Worm (Caenorhabditis elegans) whole organism, mixed stage, embryonic: Measurements from ENCODE around the gene cpt-2.
"Not testable (repeated sequence)": the region's sequence is repeated elsewhere in the genome, so short reads cannot be mapped to it uniquely, and the experiment has no call there.

Experiments
- M03D4.4 ChIP-seq: sonication (generic microtip); optimal IDR thresholded peaks from 2 replicates; lab custom pipeline; 2017; ENCODE audit warnings: mild to moderate bottlenecking, missing genetic modification characterization, missing compliant biosample characterization
- bed-3 ChIP-seq: fragments of 200-800 bp; sonication (Bioruptor generic); optimal IDR thresholded peaks from 3 replicates; lab custom pipeline; 2018; ENCODE audit warnings: mild to moderate bottlenecking, missing genetic modification characterization, moderate library complexity, missing compliant biosample characterization
- blmp-1 ChIP-seq: fragments of 150-350 bp; optimal IDR thresholded peaks from 2 replicates; lab custom pipeline; 2014; ENCODE audit warnings: missing biosample characterization, missing genetic modification characterization
- ceh-39 ChIP-seq: fragments of 150-350 bp; optimal IDR thresholded peaks from 2 replicates; lab custom pipeline; 2014; ENCODE audit warnings: missing biosample characterization, missing genetic modification characterization
- ces-1 ChIP-seq: fragments of 150-350 bp; optimal IDR thresholded peaks from 2 replicates; lab custom pipeline; 2014; ENCODE audit warnings: missing biosample characterization, missing genetic modification reagents, missing genetic modification characterization
- cnd-1 ChIP-seq: fragments of 200-800 bp; sonication (Bioruptor generic); optimal IDR thresholded peaks from 2 replicates; lab custom pipeline; 2018; ENCODE audit warnings: mild to moderate bottlenecking, missing genetic modification characterization, missing compliant biosample characterization
- drap-1 ChIP-seq: fragments of 200-800 bp; sonication (Bioruptor generic); optimal IDR thresholded peaks from 3 replicates; lab custom pipeline; 2018; ENCODE audit warnings: mild to moderate bottlenecking, missing genetic modification characterization, missing compliant biosample characterization
- elt-1 ChIP-seq: sonication (generic microtip); optimal IDR thresholded peaks from 2 replicates; lab custom pipeline; 2017; ENCODE audit warnings: missing genetic modification characterization, mild to moderate bottlenecking, missing compliant biosample characterization, antibody characterized with exemption, moderate library complexity, borderline replicate concordance; ENCODE audit not compliant: insufficient read depth
- elt-3 ChIP-seq: fragments of 150-350 bp; optimal IDR thresholded peaks from 2 replicates; lab custom pipeline; 2014; ENCODE audit warnings: missing biosample characterization, missing genetic modification characterization
- flh-1 ChIP-seq: fragments of 200-800 bp; sonication (Bioruptor generic); optimal IDR thresholded peaks from 2 replicates; lab custom pipeline; 2018; ENCODE audit warnings: mild to moderate bottlenecking, missing genetic modification characterization, moderate library complexity, missing compliant biosample characterization
- ham-2 ChIP-seq: fragments of 200-800 bp; sonication (Bioruptor generic); optimal IDR thresholded peaks from 2 replicates; lab custom pipeline; 2018; ENCODE audit warnings: mild to moderate bottlenecking, missing genetic modification characterization, missing compliant biosample characterization
- hlh-1 ChIP-seq: fragments of 150-350 bp; optimal IDR thresholded peaks from 2 replicates; lab custom pipeline; 2014; ENCODE audit warnings: missing biosample characterization, missing genetic modification reagents, missing genetic modification characterization
- lin-13 ChIP-seq: fragments of 150-350 bp; optimal IDR thresholded peaks from 2 replicates; lab custom pipeline; 2014; ENCODE audit warnings: missing biosample characterization, missing genetic modification characterization
- lin-32 ChIP-seq: fragments of 200-800 bp; sonication (Bioruptor generic); optimal IDR thresholded peaks from 2 replicates; lab custom pipeline; 2018; ENCODE audit warnings: mild to moderate bottlenecking, missing genetic modification characterization, missing compliant biosample characterization
- lsy-2 ChIP-seq: fragments of 150-350 bp; optimal IDR thresholded peaks from 2 replicates; lab custom pipeline; 2014; ENCODE audit warnings: missing biosample characterization, missing genetic modification characterization
- mab-5 ChIP-seq: fragments of 150-350 bp; optimal IDR thresholded peaks from 2 replicates; lab custom pipeline; 2014; ENCODE audit warnings: missing biosample characterization, missing genetic modification characterization
- mls-2 ChIP-seq: sonication (generic microtip); optimal IDR thresholded peaks from 2 replicates; lab custom pipeline; 2016; ENCODE audit warnings: mild to moderate bottlenecking, missing genetic modification characterization, moderate library complexity, missing compliant biosample characterization
- nhr-12 ChIP-seq: fragments of 150-350 bp; optimal IDR thresholded peaks from 2 replicates; lab custom pipeline; 2014; ENCODE audit warnings: missing biosample characterization, missing genetic modification characterization
- nhr-2 ChIP-seq: fragments of 150-350 bp; optimal IDR thresholded peaks from 2 replicates; lab custom pipeline; 2014; ENCODE audit warnings: missing biosample characterization, missing genetic modification characterization
- nhr-237 ChIP-seq: fragments of 150-350 bp; optimal IDR thresholded peaks from 2 replicates; lab custom pipeline; 2014; ENCODE audit warnings: missing biosample characterization, missing genetic modification characterization
- nhr-76 ChIP-seq: sonication (generic microtip); optimal IDR thresholded peaks from 2 replicates; lab custom pipeline; 2017; ENCODE audit warnings: missing biosample characterization, missing genetic modification characterization
- sem-2 ChIP-seq: fragments of 200-800 bp; sonication (Bioruptor generic); optimal IDR thresholded peaks from 2 replicates; lab custom pipeline; 2018; ENCODE audit warnings: mild to moderate bottlenecking, missing genetic modification characterization, missing compliant biosample characterization
- snpc-4 ChIP-seq: fragments of 150-350 bp; optimal IDR thresholded peaks from 2 replicates; lab custom pipeline; 2014; ENCODE audit warnings: missing biosample characterization, missing genetic modification characterization
- sptf-1 ChIP-seq: sonication (generic microtip); optimal IDR thresholded peaks from 2 replicates; lab custom pipeline; 2017; ENCODE audit warnings: mild to moderate bottlenecking, missing genetic modification characterization, moderate library complexity, missing compliant biosample characterization
- tbx-8 ChIP-seq: fragments of 200-800 bp; sonication (Bioruptor generic); optimal IDR thresholded peaks from 2 replicates; lab custom pipeline; 2018; ENCODE audit warnings: mild to moderate bottlenecking, missing genetic modification characterization, moderate library complexity, missing compliant biosample characterization
- unc-120 ChIP-seq: sonication (generic microtip); optimal IDR thresholded peaks from 2 replicates; lab custom pipeline; 2017; ENCODE audit warnings: missing genetic modification characterization, missing compliant biosample characterization; ENCODE audit not compliant: poor library complexity, severe bottlenecking
- zip-8 ChIP-seq: fragments of 150-350 bp; optimal IDR thresholded peaks from 2 replicates; lab custom pipeline; 2014; ENCODE audit warnings: missing biosample characterization, missing genetic modification characterization

The cpt-2 gene

DNA sequence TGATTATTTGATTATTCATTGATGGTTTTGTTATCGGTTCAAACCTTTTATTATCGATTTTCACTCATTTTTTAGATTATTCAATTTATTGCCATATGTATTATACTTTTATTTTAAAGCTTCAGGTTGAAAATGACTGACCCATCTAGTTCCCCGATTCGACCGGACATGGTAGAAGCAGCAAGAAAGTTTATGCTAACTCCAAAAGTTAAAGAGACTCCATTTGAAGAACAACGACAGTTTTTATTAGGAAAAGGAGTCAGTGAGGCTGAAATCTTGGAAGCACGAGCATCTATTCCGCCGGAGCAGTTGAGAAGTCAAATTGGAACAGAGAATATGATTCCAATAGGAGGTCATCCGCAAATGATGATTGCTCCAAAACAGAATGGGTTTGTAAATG, 3.6 kb downstream of the cpt-2 start, which contains the start of gene prx-14:
prx-14 (plus strand) TSS at position 120 of the 400 bp plus-strand sequence.
- TF ChIP-seq ceh-39 (tag; lab: Kevin White, UChicago) (no peak), bed-3 (GFP tag; lab: Kevin White, UChicago) (no peak), lsy-2 (tag; lab: Kevin White, UChicago) (no peak), unc-120 (tag; lab: Kevin White, UChicago) (no peak), nhr-76 (tag; lab: Kevin White, UChicago) (no peak), sem-2 (GFP tag; lab: Kevin White, UChicago) (no peak), blmp-1 (tag; lab: Kevin White, UChicago) (no peak)

DNA sequence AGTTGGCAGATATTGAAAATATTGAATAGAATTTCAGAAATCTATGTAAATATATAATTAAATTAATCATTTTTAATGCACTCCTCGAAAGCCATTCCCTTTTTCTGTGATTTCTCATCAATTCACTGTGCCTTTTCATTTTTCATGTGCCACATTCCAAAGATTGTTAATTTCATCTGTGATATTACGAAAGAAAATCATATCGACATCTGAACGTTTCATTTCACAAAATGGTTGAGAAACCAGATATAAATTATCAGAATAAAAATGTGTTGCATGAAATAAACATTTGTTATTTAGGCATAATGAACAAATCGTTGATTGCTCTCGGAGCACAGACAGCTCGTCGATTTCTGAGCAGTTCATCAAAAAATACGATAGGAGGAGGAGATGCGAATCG, 4.5 kb downstream of the cpt-2 start, which contains the start of gene nuaf-3:
nuaf-3 (plus strand) TSS at position 301 of the 400 bp plus-strand sequence.
- TF ChIP-seq mls-2 (no peak), mab-5 (tag; lab: Kevin White, UChicago) (no peak), cnd-1 (tag; lab: Kevin White, UChicago) (no peak), nhr-237 (tag; lab: Kevin White, UChicago) (no peak), lin-13 (tag; lab: Kevin White, UChicago) (no peak), lin-32 (no peak), bed-3 (GFP tag; lab: Kevin White, UChicago) (no peak), nhr-76 (tag; lab: Kevin White, UChicago) (no peak), flh-1 (GFP tag; lab: Kevin White, UChicago) (no peak), nhr-12 (no peak), sem-2 (GFP tag; lab: Kevin White, UChicago) (no peak), ham-2 (GFP tag; lab: Kevin White, UChicago) (no peak), ceh-39 (tag; lab: Kevin White, UChicago) (no peak)

DNA sequence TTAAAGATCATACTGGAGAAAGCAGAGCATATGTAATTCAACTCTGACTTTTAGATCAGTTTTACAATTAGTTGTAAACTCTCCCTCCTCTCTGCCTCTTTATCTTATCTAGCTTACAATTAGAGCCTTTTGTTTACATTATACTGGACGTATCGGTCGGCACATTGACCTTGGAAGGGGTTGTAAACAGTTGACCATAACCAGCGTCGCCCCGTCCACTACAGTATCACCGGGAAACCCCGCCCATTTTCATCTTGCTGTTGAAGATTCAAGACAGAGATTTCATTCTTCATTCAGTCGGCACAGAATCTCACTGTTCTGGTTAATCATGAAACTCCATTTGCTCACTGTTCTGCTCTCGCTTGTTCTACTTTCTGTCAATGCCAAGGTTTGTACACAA, 7.3 kb downstream of the cpt-2 start, which contains the start of gene sdz-27:
sdz-27 (plus strand) TSS at position 301 of the 400 bp plus-strand sequence.
- TF ChIP-seq unc-120 (tag; lab: Kevin White, UChicago) = no peak
- no peak for TF ChIP-seq elt-3 (tag; lab: Kevin White, UChicago)
- TF ChIP-seq elt-1 (tag; lab: Kevin White, UChicago) = no peak
- no peak for TF ChIP-seq cnd-1 (tag; lab: Kevin White, UChicago)
- TF ChIP-seq nhr-237 (tag; lab: Kevin White, UChicago) = no peak
- TF ChIP-seq mab-5 (tag; lab: Kevin White, UChicago) = no peak
- TF ChIP-seq tbx-8 (GFP tag; lab: Kevin White, UChicago) = no peak

DNA sequence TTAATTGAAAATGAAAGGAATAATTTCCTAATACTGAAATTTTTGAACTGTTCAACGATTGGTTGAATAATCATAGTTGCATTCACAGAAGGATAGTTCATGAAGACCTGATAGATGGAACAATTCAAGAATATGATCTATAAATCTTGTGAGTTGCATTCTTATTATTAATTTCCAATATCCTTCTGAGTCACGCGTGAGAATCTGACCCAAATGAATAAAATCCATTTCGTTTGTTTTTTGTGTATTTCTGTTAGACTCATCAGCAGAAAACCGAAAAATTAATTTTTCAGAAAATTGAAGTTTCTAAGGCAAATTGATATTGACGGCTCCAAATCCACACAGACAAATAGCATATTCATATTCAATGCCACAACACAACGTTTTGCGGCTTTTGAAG, 10.0 kb downstream of the cpt-2 start, which contains the start of gene fbxb-79:
fbxb-79 (minus strand) TSS at position 101 of the 400 bp plus-strand sequence.
- TF ChIP-seq bed-3 (GFP tag; lab: Kevin White, UChicago) (no peak), ham-2 (GFP tag; lab: Kevin White, UChicago) (no peak), snpc-4 (tag; lab: Kevin White, UChicago) (no peak)

DNA sequence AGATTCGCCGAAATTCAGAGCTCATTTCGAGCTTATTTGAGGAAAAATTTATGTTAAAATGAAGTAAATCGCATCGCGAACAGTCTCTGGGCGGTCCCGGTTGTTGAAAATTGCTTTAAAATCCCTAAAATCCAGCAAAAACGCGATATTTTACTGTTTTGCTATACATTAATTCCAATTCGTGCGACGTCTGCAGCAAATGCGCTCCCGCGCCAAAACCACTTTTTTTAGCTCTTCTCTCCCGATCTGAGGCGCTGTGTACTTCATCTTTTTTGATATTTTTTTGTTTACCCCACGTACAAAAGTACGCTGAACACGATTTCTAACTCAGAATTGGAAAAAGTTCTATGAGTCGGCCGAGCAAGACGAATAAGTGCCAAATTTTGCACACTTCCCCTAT, 19.5 kb downstream of the cpt-2 start, which contains the start of gene R07H5.16:
R07H5.16 (plus strand) TSS at position 348 of the 400 bp plus-strand sequence.
- not testable (repeated sequence) for TF ChIP-seq sptf-1, M03D4.4, lin-13 (tag; lab: Kevin White, UChicago)

DNA sequence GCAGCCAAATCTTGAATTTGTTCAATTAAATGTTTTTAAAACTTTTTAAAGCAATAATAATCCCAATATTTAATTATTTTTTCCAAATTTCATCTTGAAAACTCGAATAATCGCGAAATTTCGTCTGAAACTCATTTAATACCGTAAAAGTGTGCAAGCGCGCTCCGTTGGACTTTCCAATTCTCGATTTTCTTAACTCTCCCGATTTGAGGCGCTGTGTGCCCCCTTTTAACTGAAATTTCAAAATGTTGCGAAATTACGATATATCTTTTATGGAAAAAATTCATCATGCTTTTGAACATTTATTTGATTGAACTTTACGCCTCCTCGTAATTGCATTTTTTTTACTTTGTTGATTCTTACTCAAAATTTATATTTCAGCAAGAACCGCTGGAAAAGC, 22.9 kb downstream of the cpt-2 start, which contains the start of gene R07H5.11:
R07H5.11 (plus strand) TSS at position 380 of the 400 bp plus-strand sequence.
- TF ChIP-seq nhr-237 (tag; lab: Kevin White, UChicago); lin-13 (tag; lab: Kevin White, UChicago); zip-8: not testable (repeated sequence)

DNA sequence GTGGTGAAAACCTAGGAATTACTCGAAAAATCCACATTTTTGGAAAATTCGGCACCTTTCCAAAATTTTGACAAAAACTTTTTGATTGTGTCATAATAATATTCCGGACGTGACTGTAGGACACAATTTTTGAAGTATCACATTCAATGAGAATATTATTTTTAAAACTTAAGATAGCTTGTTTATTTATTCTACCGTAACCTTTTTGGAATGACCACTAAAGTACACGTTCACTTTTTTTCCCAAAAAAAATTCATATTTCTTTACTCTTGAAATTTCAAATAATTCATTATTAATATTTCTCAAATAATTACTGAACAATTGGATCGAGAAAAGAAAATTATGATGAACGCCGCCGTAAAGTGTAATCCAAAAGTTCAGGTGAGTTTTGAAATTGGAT, 27.7 kb downstream of the cpt-2 start, which contains the start of gene R07H5.9:
R07H5.9 (plus strand) TSS at position 301 of the 400 bp plus-strand sequence.
- TF ChIP-seq lin-13 (tag; lab: Kevin White, UChicago) (no peak), lsy-2 (tag; lab: Kevin White, UChicago) (no peak), sem-2 (GFP tag; lab: Kevin White, UChicago) (no peak), ces-1 (GFP tag; lab: Kevin White, UChicago) (no peak), snpc-4 (tag; lab: Kevin White, UChicago) (no peak), nhr-76 (tag; lab: Kevin White, UChicago) (no peak), nhr-2 (tag; lab: Kevin White, UChicago) (no peak), drap-1 (GFP tag; lab: Kevin White, UChicago) (no peak), hlh-1 (tag; lab: Kevin White, UChicago) (no peak), flh-1 (GFP tag; lab: Kevin White, UChicago) (no peak), unc-120 (tag; lab: Kevin White, UChicago) (no peak), blmp-1 (tag; lab: Kevin White, UChicago) (no peak), elt-1 (tag; lab: Kevin White, UChicago) (no peak)
